Fruit fly (Drosophila melanogaster) whole organism, embryonic: Measurements from ENCODE around the gene Arp8.

Experiments used
- Awh ChIP-seq: fragments of 200-800 bp; sonication (Bioruptor generic); IDR thresholded peaks from 2 replicates; pipeline ENCODE4, ENCODE4 v1.3.6; 2022; ENCODE audit warnings: missing biosample characterization, missing genetic modification characterization
- CG10321 ChIP-seq: fragments of 200-800 bp; sonication (Bioruptor generic); IDR thresholded peaks from 2 replicates; pipeline ENCODE4 v1.3.6; 2022; ENCODE audit warnings: missing biosample characterization, missing genetic modification characterization
- CG10959 ChIP-seq: fragments of 200-800 bp; sonication (Bioruptor generic); IDR thresholded peaks from 2 replicates; pipeline ENCODE4 v1.3.6; 2022; ENCODE audit warnings: missing biosample characterization, missing genetic modification characterization
- CG10979 ChIP-seq: fragments of 200-800 bp; sonication (Bioruptor generic); optimal IDR thresholded peaks from 2 replicates; lab custom pipeline; 2018; ENCODE audit warnings: missing biosample characterization, mild to moderate bottlenecking, missing genetic modification characterization, moderate library complexity
- CG11398 ChIP-seq: fragments of 200-800 bp; sonication (Bioruptor generic); optimal IDR thresholded peaks from 2 replicates; lab custom pipeline; 2016; ENCODE audit warnings: missing biosample characterization, missing genetic modification characterization
- CG11723 ChIP-seq: fragments of 200-800 bp; sonication (Bioruptor generic); optimal IDR thresholded peaks from 2 replicates; lab custom pipeline; 2017; ENCODE audit warnings: missing biosample characterization, mild to moderate bottlenecking, missing genetic modification characterization
- CG12104 ChIP-seq: fragments of 200-800 bp; sonication (Bioruptor generic); optimal IDR thresholded peaks from 3 replicates; lab custom pipeline; 2016; ENCODE audit warnings: missing biosample characterization, missing genetic modification characterization
- CG13296 ChIP-seq: fragments of 200-800 bp; sonication (Bioruptor generic); optimal IDR thresholded peaks from 3 replicates; lab custom pipeline; 2018; ENCODE audit warnings: missing biosample characterization, mild to moderate bottlenecking, missing genetic modification characterization
- CG13894 ChIP-seq: fragments of 200-800 bp; sonication (Bioruptor generic); optimal IDR thresholded peaks from 3 replicates; lab custom pipeline; 2018; ENCODE audit warnings: missing biosample characterization, mild to moderate bottlenecking, missing genetic modification characterization, moderate library complexity
- CG14441 ChIP-seq: fragments of 200-800 bp; sonication (Bioruptor generic); IDR thresholded peaks from 2 replicates; pipeline ENCODE4 v1.3.6; 2022; ENCODE audit warnings: missing biosample characterization, missing genetic modification characterization
- CG15601 ChIP-seq: fragments of 200-800 bp; sonication (Bioruptor generic); optimal IDR thresholded peaks from 3 replicates; lab custom pipeline; 2019; ENCODE audit warnings: missing biosample characterization, mild to moderate bottlenecking, missing genetic modification characterization, moderate library complexity
- CG1602 ChIP-seq: fragments of 200-800 bp; sonication (Bioruptor generic); optimal IDR thresholded peaks from 3 replicates; lab custom pipeline; 2016; ENCODE audit warnings: missing biosample characterization, missing genetic modification characterization
- CG16779 ChIP-seq: fragments of 200-800 bp; sonication (Bioruptor generic); IDR thresholded peaks from 2 replicates; pipeline ENCODE4 v1.3.6; 2022; ENCODE audit warnings: missing biosample characterization, missing genetic modification characterization
- CG17829 ChIP-seq: fragments of 200-800 bp; optimal IDR thresholded peaks from 2 replicates; lab custom pipeline; 2019; ENCODE audit warnings: missing biosample characterization, mild to moderate bottlenecking, missing genetic modification characterization, moderate library complexity
- CG2712 ChIP-seq: fragments of 200-800 bp; optimal IDR thresholded peaks from 3 replicates; lab custom pipeline; 2019; ENCODE audit warnings: missing biosample characterization, mild to moderate bottlenecking, missing genetic modification characterization, moderate library complexity
- CG3838 ChIP-seq: fragments of 200-800 bp; sonication (Bioruptor generic); optimal IDR thresholded peaks from 3 replicates; lab custom pipeline; 2016; ENCODE audit warnings: missing biosample characterization, missing genetic modification characterization
- CG4282 ChIP-seq: fragments of 200-800 bp; sonication (Bioruptor generic); optimal IDR thresholded peaks from 2 replicates; lab custom pipeline; 2016; ENCODE audit warnings: missing biosample characterization, missing genetic modification characterization
- CG5180 ChIP-seq: fragments of 200-800 bp; sonication (Bioruptor generic); optimal IDR thresholded peaks from 3 replicates; lab custom pipeline; 2017; ENCODE audit warnings: missing biosample characterization, missing genetic modification characterization, mild to moderate bottlenecking, moderate library complexity, missing genetic modification reagents
- CG6272 ChIP-seq: fragments of 200-800 bp; sonication (Bioruptor generic); IDR thresholded peaks from 2 replicates; pipeline ENCODE4 v1.3.6; 2022; ENCODE audit warnings: missing biosample characterization, missing genetic modification characterization
- CG7357 ChIP-seq: fragments of 200-800 bp; sonication (Bioruptor generic); IDR thresholded peaks from 3 replicates; pipeline ENCODE4 v1.3.6; 2022; ENCODE audit warnings: missing biosample characterization, missing genetic modification characterization
- CG7372 ChIP-seq: fragments of 200-800 bp; sonication (Bioruptor generic); IDR thresholded peaks from 2 replicates; pipeline ENCODE4 v1.3.6; 2022; ENCODE audit warnings: missing biosample characterization, missing genetic modification characterization
- CG8359 ChIP-seq: fragments of 200-800 bp; sonication (Bioruptor generic); optimal IDR thresholded peaks from 2 replicates; lab custom pipeline; 2017; ENCODE audit warnings: missing biosample characterization, mild to moderate bottlenecking, missing genetic modification characterization, borderline replicate concordance
- Dad ChIP-seq: fragments of 200-800 bp; sonication (Bioruptor generic); optimal IDR thresholded peaks from 3 replicates; lab custom pipeline; 2016; ENCODE audit warnings: missing biosample characterization, missing genetic modification characterization
- Dbx ChIP-seq: fragments of 200-800 bp; sonication (Bioruptor generic); IDR thresholded peaks from 3 replicates; pipeline ENCODE4 v1.3.6; 2022; ENCODE audit warnings: missing biosample characterization, missing genetic modification characterization
- Deaf1 ChIP-seq: fragments of 200-800 bp; optimal IDR thresholded peaks from 3 replicates; lab custom pipeline; 2019; ENCODE audit warnings: missing biosample characterization, mild to moderate bottlenecking, missing genetic modification characterization, moderate library complexity
- Doc2 ChIP-seq: fragments of 200-800 bp; sonication (Bioruptor generic); IDR thresholded peaks from 2 replicates; pipeline ENCODE4 v1.3.6; 2022; ENCODE audit warnings: missing biosample characterization, missing genetic modification characterization
- Hmx ChIP-seq: fragments of 200-800 bp; sonication (Bioruptor generic); optimal IDR thresholded peaks from 2 replicates; lab custom pipeline; 2016; ENCODE audit warnings: missing biosample characterization, missing genetic modification characterization
- Hr51 ChIP-seq, 2 experiments: fragments of 200-800 bp; sonication (Bioruptor generic); optimal IDR thresholded peaks; 2 replicates in 1 of 2; 3 replicates in 1 of 2; lab custom pipeline; 2016 to 2018; ENCODE audit warnings: missing biosample characterization in 2 of 2, missing genetic modification characterization in 2 of 2, mild to moderate bottlenecking in 1 of 2, moderate library complexity in 1 of 2
- Myb ChIP-seq: fragments of 200-800 bp; sonication (Bioruptor generic); optimal IDR thresholded peaks from 2 replicates; lab custom pipeline; 2016; ENCODE audit warnings: missing biosample characterization, missing genetic modification characterization
- NC2α ChIP-seq: fragments of 200-800 bp; sonication (Bioruptor generic); optimal IDR thresholded peaks from 2 replicates; lab custom pipeline; 2016; ENCODE audit warnings: missing biosample characterization, missing genetic modification characterization
- bowl ChIP-seq: fragments of 200-800 bp; sonication (Bioruptor generic); IDR thresholded peaks from 2 replicates; pipeline ENCODE4 v1.3.6; 2022; ENCODE audit warnings: missing biosample characterization, missing genetic modification characterization
- ci ChIP-seq: fragments of 200-800 bp; sonication (Bioruptor generic); IDR thresholded peaks from 3 replicates; pipeline ENCODE4 v1.3.6; 2022; ENCODE audit warnings: missing biosample characterization, missing genetic modification characterization
- dan ChIP-seq: fragments of 200-800 bp; sonication (Bioruptor generic); IDR thresholded peaks from 2 replicates; pipeline ENCODE4 v1.3.6; 2022; ENCODE audit warnings: missing biosample characterization, missing genetic modification characterization
- gsb-n ChIP-seq: fragments of 200-800 bp; sonication (Bioruptor generic); optimal IDR thresholded peaks from 3 replicates; lab custom pipeline; 2018; ENCODE audit warnings: missing biosample characterization, mild to moderate bottlenecking, missing genetic modification characterization
- gt ChIP-seq: fragments of 200-800 bp; sonication (Bioruptor generic); IDR thresholded peaks from 2 replicates; pipeline ENCODE4 v1.3.6; 2022; ENCODE audit warnings: missing biosample characterization, missing genetic modification characterization
- hth ChIP-seq: fragments of >200 bp; optimal IDR thresholded peaks from 2 replicates; lab custom pipeline; 2017; ENCODE audit warnings: inconsistent platforms
- jigr1 ChIP-seq: fragments of 200-800 bp; sonication (Bioruptor generic); IDR thresholded peaks from 3 replicates; pipeline ENCODE4 v1.3.6; 2022; ENCODE audit warnings: missing biosample characterization, missing genetic modification characterization
- lola ChIP-seq, 3 experiments: fragments of >200 bp in 2 of 3; fragments of 200-800 bp in 1 of 3; sonication (Bioruptor generic) in 1 of 3; optimal IDR thresholded peaks; 2 replicates each; lab custom pipeline; 2017 to 2019; ENCODE audit warnings: missing biosample characterization in 3 of 3, missing genetic modification characterization in 3 of 3, mild to moderate bottlenecking in 1 of 3, moderate library complexity in 1 of 3
- oc ChIP-seq: fragments of 200-800 bp; sonication (Bioruptor generic); optimal IDR thresholded peaks from 2 replicates; lab custom pipeline; 2018; ENCODE audit warnings: missing biosample characterization, mild to moderate bottlenecking, missing genetic modification characterization, moderate library complexity
- org-1 ChIP-seq: fragments of 200-800 bp; sonication (Bioruptor generic); optimal IDR thresholded peaks from 2 replicates; lab custom pipeline; 2017; ENCODE audit warnings: missing biosample characterization, missing genetic modification characterization
- pan ChIP-seq, 4 experiments: fragments of >200 bp in 3 of 4; fragments of 200-800 bp in 1 of 4; sonication (Bioruptor generic) in 1 of 4; optimal IDR thresholded peaks in 3 of 4; IDR thresholded peaks in 1 of 4; 2 replicates each; pipeline versions ENCODE4 v1.3.6 to Lab custom; 2017 to 2022; ENCODE audit warnings: missing biosample characterization in 2 of 4, missing genetic modification characterization in 2 of 4, mixed read lengths in 1 of 4
- pb ChIP-seq: fragments of 200-800 bp; sonication (Bioruptor generic); optimal IDR thresholded peaks from 3 replicates; lab custom pipeline; 2016; ENCODE audit warnings: missing biosample characterization, missing genetic modification characterization
- pita ChIP-seq: fragments of 200-800 bp; sonication (Bioruptor generic); optimal IDR thresholded peaks from 2 replicates; lab custom pipeline; 2017; ENCODE audit warnings: missing biosample characterization, mild to moderate bottlenecking, missing genetic modification characterization
- sens-2 ChIP-seq: fragments of 200-800 bp; sonication (Bioruptor generic); IDR thresholded peaks from 2 replicates; pipeline ENCODE4 v1.3.6; 2022; ENCODE audit warnings: missing biosample characterization, missing genetic modification characterization
- ssp ChIP-seq: fragments of 200-800 bp; sonication (Bioruptor generic); IDR thresholded peaks from 2 replicates; pipeline ENCODE4 v1.3.6; 2022; ENCODE audit warnings: missing biosample characterization, missing genetic modification characterization
- tll ChIP-seq, 2 experiments: fragments of 200-800 bp in 1 of 2; fragments of >200 bp in 1 of 2; sonication (Bioruptor generic) in 1 of 2; optimal IDR thresholded peaks; 2 replicates each; lab custom pipeline; 2017 to 2019; ENCODE audit warnings: missing biosample characterization in 2 of 2, missing genetic modification characterization in 2 of 2, mild to moderate bottlenecking in 1 of 2, moderate library complexity in 1 of 2
- trem ChIP-seq: fragments of 200-800 bp; optimal IDR thresholded peaks from 3 replicates; lab custom pipeline; 2019; ENCODE audit warnings: missing biosample characterization, mild to moderate bottlenecking, missing genetic modification characterization, moderate library complexity
- tx ChIP-seq: fragments of 200-800 bp; sonication (Bioruptor generic); optimal IDR thresholded peaks from 2 replicates; lab custom pipeline; 2016; ENCODE audit warnings: missing biosample characterization, missing genetic modification characterization

The Arp8 gene

DNA sequence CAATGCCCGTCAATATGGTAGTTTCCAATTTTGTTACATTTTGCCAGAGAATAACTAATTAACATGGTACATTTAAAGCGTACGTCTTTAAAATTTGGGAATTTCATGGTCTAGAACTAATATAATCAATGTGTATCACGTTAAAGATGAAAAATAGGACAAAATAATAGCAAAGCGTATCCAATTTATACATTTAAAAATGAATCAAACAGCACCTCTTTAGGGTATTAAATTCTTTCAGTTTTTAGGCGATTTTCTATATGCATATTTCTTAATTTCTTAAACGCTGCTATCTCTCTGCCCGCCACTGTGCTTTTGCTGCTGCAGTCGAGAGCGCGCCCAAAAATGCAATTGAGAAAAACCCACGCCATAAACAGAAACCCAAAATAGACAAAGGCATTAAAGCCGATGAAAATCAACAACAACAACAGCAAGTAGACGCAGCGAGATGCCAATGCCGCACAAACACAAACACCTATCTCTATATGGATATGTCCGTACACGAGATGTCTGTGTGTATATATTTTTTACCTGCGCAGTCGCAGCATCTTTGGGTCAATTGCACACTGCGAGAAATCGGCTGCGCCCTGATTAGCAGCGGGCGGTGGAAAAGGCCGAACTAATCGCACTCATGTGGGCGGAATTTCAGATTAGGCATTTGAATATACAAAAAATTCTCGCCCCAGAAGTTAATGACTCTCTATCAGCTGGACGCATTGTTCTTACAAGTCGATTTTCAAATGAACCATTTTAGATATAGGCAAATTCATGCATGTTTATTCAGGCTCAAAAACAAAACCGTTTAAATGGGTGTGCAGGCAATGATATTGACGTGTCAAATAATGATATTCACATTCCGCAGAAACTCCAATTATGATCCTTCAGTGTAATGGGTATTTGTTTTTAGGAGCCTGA lies 31.3 kb downstream of the Arp8 start (continued):
- TF ChIP-seq Dad (GFP tag; lab: Kevin White, UChicago) (no peak), Myb (GFP tag; lab: Kevin White, UChicago) (no peak), Hmx (no peak), tx (GFP tag; lab: Kevin White, UChicago) (no peak), CG5180 (GFP tag; lab: Kevin White, UChicago) (peak; percentile 62), org-1 (GFP tag; lab: Kevin White, UChicago) (peak; percentile 47), NC2α (GFP tag; lab: Kevin White, UChicago) (no peak), CG3838 (no peak), lola (GFP tag; optimal IDR thresholded peaks at IDR 0.05; lab: Kevin White, UChicago) (peak in 1 of 3 experiments; percentile 87), Hr51 (GFP tag; optimal IDR thresholded peaks at IDR 0.05; lab: Kevin White, UChicago) (peak in 1 of 2 experiments; percentile 74), CG2712 (peak; percentile 88), bowl (GFP tag; lab: Robert Waterston, UW) (no peak), hth (lab: Kevin White, UChicago) (no peak), CG1602 (GFP tag; lab: Kevin White, UChicago) (peak; percentile 64), pan (optimal IDR thresholded peaks at IDR 0.05; lab: Kevin White, UChicago) (no peak), pan (GFP tag; optimal IDR thresholded peaks at IDR 0.05 in 1 of 2, IDR thresholded peaks at IDR 0.05 in 1 of 2) (peak in 1 of 2 experiments; percentile 9), CG12104 (GFP tag; lab: Kevin White, UChicago) (peak; percentile 35), ci (no peak), gt (GFP tag; lab: Robert Waterston, UW) (no peak), CG13894 (tag; lab: Kevin White, UChicago) (no peak), CG17829 (peak; percentile 84), pita (GFP tag; lab: Kevin White, UChicago) (no peak), CG10959 (GFP tag; lab: Robert Waterston, UW) (peak; percentile 39; the same call in 1 of the 2 replicates), CG7372 (GFP tag; lab: Robert Waterston, UW) (no peak), CG8359 (GFP tag; lab: Kevin White, UChicago) (peak; percentile 63), sens-2 (0 out of 2 replicates have a peak, but pooled peaks have one; percentile 9), pb (GFP tag; lab: Kevin White, UChicago) (no peak), Dbx (GFP tag; lab: Robert Waterston, UW) (no peak), dan (GFP tag; lab: Robert Waterston, UW) (no peak), CG10979 (tag; lab: Kevin White, UChicago) (peak; percentile 87), trem (peak; percentile 71), oc (tag; lab: Kevin White, UChicago) (peak; percentile 57), CG4282 (GFP tag; lab: Kevin White, UChicago) (no peak), Deaf1 (peak; percentile 31), Awh (GFP tag; lab: Robert Waterston, UW) (no peak), CG14441 (no peak), tll (GFP tag; optimal IDR thresholded peaks at IDR 0.05; lab: Kevin White, UChicago) (peak in 1 of 2 experiments; percentile 89), CG6272 (no peak), CG11398 (GFP tag; lab: Kevin White, UChicago) (no peak), CG7357 (GFP tag; lab: Robert Waterston, UW) (0 out of 3 replicates have a peak, but pooled peaks have one; percentile 31), CG16779 (GFP tag; lab: Robert Waterston, UW) (no peak), CG11723 (peak; percentile 40), gsb-n (tag; lab: Kevin White, UChicago) (peak; percentile 63), ssp (GFP tag; lab: Robert Waterston, UW) (no peak), CG13296 (GFP tag; lab: Kevin White, UChicago) (no peak), Doc2 (GFP tag; lab: Robert Waterston, UW) (no peak), jigr1 (GFP tag; lab: Robert Waterston, UW) (peak; percentile 20; the same call in 1 of the 3 replicates), CG15601 (tag; lab: Kevin White, UChicago) (peak; percentile 77), CG10321 (GFP tag; lab: Robert Waterston, UW) (no peak)
